Fruit fly (Drosophila melanogaster) whole organism, wandering third instar larva: ENCODE results near the gene karr.

ENCODE experiments used
- Abd-B ChIP-seq: fragments of >200 bp; optimal IDR thresholded peaks from 2 replicates; lab custom pipeline; 2017; ENCODE audit warnings: missing biosample characterization, missing genetic modification characterization
- Dfd ChIP-seq: fragments of >200 bp; optimal IDR thresholded peaks from 2 replicates; lab custom pipeline; 2017; ENCODE audit warnings: missing biosample characterization, missing genetic modification characterization
- GATAd ChIP-seq: sonication (Bioruptor generic); optimal IDR thresholded peaks from 2 replicates; lab custom pipeline; 2016; ENCODE audit warnings: missing biosample characterization, missing genetic modification characterization
- Hr83 ChIP-seq: fragments of 200-300 bp; sonication (Bioruptor generic); optimal IDR thresholded peaks from 2 replicates; lab custom pipeline; 2016; ENCODE audit warnings: missing biosample characterization, mild to moderate bottlenecking, missing genetic modification characterization, moderate library complexity; ENCODE audit not compliant: poor library complexity, severe bottlenecking
- Myc ChIP-seq: fragments of >200 bp; optimal IDR thresholded peaks from 2 replicates; lab custom pipeline; 2017
- N ChIP-seq: fragments of >200 bp; optimal IDR thresholded peaks from 2 replicates; lab custom pipeline; 2018; ENCODE audit warnings: missing biosample characterization, missing external identifiers, missing genetic modification characterization
- Vsx2 ChIP-seq: fragments of 200-300, 225-300 bp; sonication (Bioruptor generic); optimal IDR thresholded peaks from 2 replicates; lab custom pipeline; 2018; ENCODE audit warnings: missing biosample characterization, missing genetic modification characterization; ENCODE audit not compliant: partially characterized antibody
- brk ChIP-seq: fragments of 200-800 bp; sonication (Bioruptor generic); optimal IDR thresholded peaks from 2 replicates; lab custom pipeline; 2016; ENCODE audit warnings: missing biosample characterization, mild to moderate bottlenecking, missing genetic modification characterization
- ey ChIP-seq: fragments of 200-800 bp; sonication (Bioruptor generic); optimal IDR thresholded peaks from 2 replicates; lab custom pipeline; 2016; ENCODE audit warnings: missing biosample characterization, missing genetic modification characterization
- h ChIP-seq: fragments of 200-800 bp; sonication (Bioruptor generic); optimal IDR thresholded peaks from 3 replicates; lab custom pipeline; 2016; ENCODE audit warnings: missing biosample characterization, mild to moderate bottlenecking, missing genetic modification characterization
- psq ChIP-seq: fragments of 200-800 bp; sonication (Bioruptor generic); optimal IDR thresholded peaks from 3 replicates; lab custom pipeline; 2017; ENCODE audit warnings: missing biosample characterization, mild to moderate bottlenecking, missing genetic modification characterization, moderate library complexity
- rgr ChIP-seq: fragments of 200-800 bp; sonication (Bioruptor generic); optimal IDR thresholded peaks from 3 replicates; lab custom pipeline; 2016; ENCODE audit warnings: missing biosample characterization, mild to moderate bottlenecking, missing genetic modification characterization
- sv ChIP-seq: fragments of 200-800 bp; sonication (Bioruptor generic); optimal IDR thresholded peaks from 3 replicates; lab custom pipeline; 2016; ENCODE audit warnings: missing biosample characterization, missing genetic modification characterization

- no peak for TF ChIP-seq brk (GFP tag; lab: Kevin White, UChicago)
- TF ChIP-seq Abd-B (GFP tag; lab: Kevin White, UChicago) = no peak
- TF ChIP-seq psq (GFP tag; lab: Kevin White, UChicago) = no peak
- no peak for TF ChIP-seq Vsx2 (GFP tag; lab: Kevin White, UChicago)
- TF ChIP-seq Dfd = no peak
- TF ChIP-seq Hr83 = no peak
- TF ChIP-seq Myc (lab: Kevin White, UChicago) = no peak
- no peak for TF ChIP-seq rgr (GFP tag; lab: Kevin White, UChicago)
- no peak for TF ChIP-seq h (GFP tag; lab: Kevin White, UChicago)
- no peak for TF ChIP-seq sv (GFP tag; lab: Kevin White, UChicago)
- no peak for TF ChIP-seq GATAd (GFP tag; lab: Kevin White, UChicago)
- no peak for TF ChIP-seq N
- no peak for TF ChIP-seq ey
Measured at dm6 chrX:20104987-20105386, 5.4 kb downstream of the karr start.
